Fruit fly (Drosophila melanogaster): Measurements from ENCODE around the gene ND-51.

The ND-51 gene

DNA sequence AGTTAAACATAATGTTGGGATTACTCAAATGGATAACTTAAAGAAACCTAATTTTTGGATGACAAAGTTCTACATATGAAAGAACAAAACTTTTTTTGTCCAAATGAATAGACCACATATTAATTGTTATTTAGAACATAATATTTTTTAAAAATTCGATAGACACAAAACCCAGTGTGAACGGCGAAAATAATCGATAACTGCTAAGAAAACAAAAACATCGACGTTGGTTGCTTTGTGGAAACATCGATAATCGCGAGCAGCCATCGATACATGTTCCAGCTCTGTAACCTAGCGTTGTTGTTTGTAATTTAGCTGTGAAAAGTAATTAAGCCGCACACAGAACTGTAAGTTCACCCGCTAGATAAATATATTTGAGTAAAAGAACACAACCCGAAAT is 12.0 kb downstream of the ND-51 start, which contains the start of gene CG9135 (continued):
- TF ChIP-seq Dref (GFP tag; IDR thresholded peaks at IDR 0.05) (peak; percentile 100), CG42726 (GFP tag; IDR thresholded peaks at IDR 0.05; ENCODE audit: partially characterized antibody) (peak; percentile 99), CG3995 (GFP tag; optimal IDR thresholded peaks at IDR 0.05) (peak; percentile 60), CG17829 (tag; optimal IDR thresholded peaks at IDR 0.05) (peak; percentile 34), dan (GFP tag; IDR thresholded peaks at IDR 0.05) (no peak), mam (GFP tag; optimal IDR thresholded peaks at IDR 0.05) (no peak), slou (GFP tag; optimal IDR thresholded peaks at IDR 0.05) (no peak), luna (GFP tag; optimal IDR thresholded peaks at IDR 0.05) (peak; percentile 6), chif (GFP tag; optimal IDR thresholded peaks at IDR 0.05) (no peak), HmgZ (tag; optimal IDR thresholded peaks at IDR 0.05) (peak; percentile 23), amos (GFP tag; IDR thresholded peaks at IDR 0.05; ENCODE audit: partially characterized antibody) (peak; percentile 99), CG1603 (tag; optimal IDR thresholded peaks at IDR 0.05) (peak; percentile 66), ash1 (GFP tag; optimal IDR thresholded peaks at IDR 0.05) (no peak), CG32532 (GFP tag; IDR thresholded peaks at IDR 0.05) (no peak; the same call in 1 of the 2 replicates), Fer3 (tag; optimal IDR thresholded peaks at IDR 0.05) (peak; percentile 9), dysf (GFP tag; IDR thresholded peaks at IDR 0.05) (no peak), Nf-YA (GFP tag; IDR thresholded peaks at IDR 0.05) (no peak), CG13775 (GFP tag; optimal IDR thresholded peaks at IDR 0.05) (no peak), stwl (tag; optimal IDR thresholded peaks at IDR 0.05) (peak; percentile 78), CG30020 (tag; optimal IDR thresholded peaks at IDR 0.05) (peak; percentile 72), Doc3 (GFP tag; IDR thresholded peaks at IDR 0.05; ENCODE audit: partially characterized antibody) (peak; percentile 97), Antp (GFP tag; optimal IDR thresholded peaks at IDR 0.05) (no peak), Lim3 (GFP tag; IDR thresholded peaks at IDR 0.05) (no peak), CG16779 (GFP tag; IDR thresholded peaks at IDR 0.05) (no peak), CG2116 (GFP tag; optimal IDR thresholded peaks at IDR 0.05) (peak; percentile 93), B-H2 (GFP tag; optimal IDR thresholded peaks at IDR 0.05) (peak; percentile 11), CG7963 (GFP tag; IDR thresholded peaks at IDR 0.05; ENCODE audit: partially characterized antibody) (peak; percentile 100), NfI (GFP tag; optimal IDR thresholded peaks at IDR 0.05) (no peak), CoRest (tag; optimal IDR thresholded peaks at IDR 0.05) (peak; percentile 54), rib (GFP tag; IDR thresholded peaks at IDR 0.05) (no peak), zen2 (GFP tag; IDR thresholded peaks at IDR 0.05; ENCODE audit: partially characterized antibody) (peak; percentile 99), CHES-1-like (GFP tag; optimal IDR thresholded peaks at IDR 0.05) (no peak), lbe (GFP tag; optimal IDR thresholded peaks at IDR 0.05) (no peak), btn (GFP tag; optimal IDR thresholded peaks at IDR 0.05) (no peak), HHEX (GFP tag; optimal IDR thresholded peaks at IDR 0.05) (no peak), BEAF-32 (GFP tag; optimal IDR thresholded peaks at IDR 0.05) (peak; percentile 96), CG12942 (GFP tag; optimal IDR thresholded peaks at IDR 0.05) (no peak), CG12769 (tag; optimal IDR thresholded peaks at IDR 0.05) (no peak), CG16813 (GFP tag; IDR thresholded peaks at IDR 0.05; ENCODE audit: partially characterized antibody) (peak; percentile 99), trem (tag; optimal IDR thresholded peaks at IDR 0.05) (peak; percentile 69), pb (GFP tag; optimal IDR thresholded peaks at IDR 0.05) (no peak), CG12391 (tag; optimal IDR thresholded peaks at IDR 0.05) (no peak), CG3407 (GFP tag; optimal IDR thresholded peaks at IDR 0.05) (no peak), E2f2 (GFP tag; IDR thresholded peaks at IDR 0.05) (peak; percentile 72), CG4617 (GFP tag; optimal IDR thresholded peaks at IDR 0.05; ENCODE audit: borderline replicate concordance) (peak; percentile 14), CG17612 (GFP tag; IDR thresholded peaks at IDR 0.05) (no peak), CG15696 (tag; optimal IDR thresholded peaks at IDR 0.05) (no peak), CG9932 (GFP tag; IDR thresholded peaks at IDR 0.05) (peak; percentile 59; the same call in 1 of the 2 replicates), Dp (GFP tag; optimal IDR thresholded peaks at IDR 0.05) (peak; percentile 70), CG31441 (GFP tag; IDR thresholded peaks at IDR 0.05) (no peak)
